Worm (Caenorhabditis elegans) whole organism, early embryonic: ENCODE measurements around the gene F11G11.5.

Source experiments
- B0310.2 ChIP-seq: sonication (generic microtip); optimal IDR thresholded peaks from 2 replicates; lab custom pipeline; 2016; ENCODE audit warnings: mild to moderate bottlenecking, missing genetic modification characterization, missing compliant biosample characterization
- F13C5.2 ChIP-seq: sonication (generic microtip); optimal IDR thresholded peaks from 2 replicates; lab custom pipeline; 2017; ENCODE audit warnings: mild to moderate bottlenecking, missing genetic modification characterization, inconsistent platforms, missing compliant biosample characterization
- ama-1 ChIP-seq: fragments of 150-350 bp; optimal IDR thresholded peaks from 2 replicates; lab custom pipeline; 2014
- ceh-36 ChIP-seq: sonication (generic microtip); optimal IDR thresholded peaks from 2 replicates; lab custom pipeline; 2016; ENCODE audit warnings: missing genetic modification characterization, inconsistent platforms, missing compliant biosample characterization
- flt-1 ChIP-seq: fragments of 200-800 bp; sonication (Bioruptor generic); IDR thresholded peaks from 2 replicates; pipeline ENCODE4 v1.3.6; 2022; ENCODE audit warnings: missing genetic modification characterization, missing compliant biosample characterization
- hmg-4 ChIP-seq: fragments of 200-800 bp; sonication (Bioruptor generic); optimal IDR thresholded peaks from 2 replicates; lab custom pipeline; 2018; ENCODE audit warnings: mild to moderate bottlenecking, missing genetic modification characterization, missing compliant biosample characterization
- pes-1 ChIP-seq: fragments of 200-800 bp; sonication (Bioruptor generic); IDR thresholded peaks from 2 replicates; pipeline ENCODE4 v1.3.6; 2022; ENCODE audit warnings: missing genetic modification reagents, missing genetic modification characterization, missing compliant biosample characterization
- scrt-1 ChIP-seq: fragments of 200-800 bp; sonication (Bioruptor generic); IDR thresholded peaks from 2 replicates; pipeline ENCODE4 v1.3.6; 2022; ENCODE audit warnings: missing genetic modification characterization, missing compliant biosample characterization
- sea-1 ChIP-seq: fragments of 200-800 bp; sonication (Bioruptor generic); conservative IDR thresholded peaks from 2 replicates; pipeline ENCODE4 v1.3.6; 2022; ENCODE audit warnings: missing genetic modification characterization, missing compliant biosample characterization
- tbx-11 ChIP-seq: fragments of 200-800 bp; sonication (Bioruptor generic); IDR thresholded peaks from 2 replicates; pipeline ENCODE4 v1.3.6; 2022; ENCODE audit warnings: missing genetic modification characterization, missing compliant biosample characterization
- tbx-37 ChIP-seq: fragments of 200-800 bp; sonication (Bioruptor generic); conservative IDR thresholded peaks from 2 replicates; pipeline ENCODE4 v1.3.6; 2022; ENCODE audit warnings: missing genetic modification reagents, missing genetic modification characterization, missing compliant biosample characterization

DNA sequence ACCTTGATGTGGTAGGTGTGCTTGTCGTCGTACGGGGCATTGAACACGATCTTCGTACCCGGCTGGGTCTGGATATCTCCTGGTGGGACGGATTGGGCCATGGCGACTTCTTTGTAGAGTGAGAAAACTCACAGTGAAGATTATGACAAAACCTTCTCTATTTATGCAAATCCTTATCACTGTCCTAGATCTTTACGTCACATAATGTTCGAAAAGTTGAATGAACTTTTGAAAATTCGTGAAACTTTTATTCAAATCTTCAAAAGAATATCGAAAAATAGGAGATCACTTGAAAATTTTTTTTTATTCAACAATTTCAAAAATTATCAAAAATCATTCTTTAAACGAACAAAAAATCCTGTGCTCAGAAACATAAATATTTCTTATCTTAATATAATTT, 34.9 kb downstream of the F11G11.5 start, which contains the start of gene msp-33:
- no peak for TF ChIP-seq ama-1 (lab: Kevin White, UChicago)
- TF ChIP-seq pes-1 (GFP tag; lab: Robert Waterston, UW) = no peak
- no peak for TF ChIP-seq ceh-36
- no peak for TF ChIP-seq B0310.2 (tag; lab: Kevin White, UChicago)
- no peak for TF ChIP-seq sea-1 (GFP tag; lab: Robert Waterston, UW)
- TF ChIP-seq flt-1 (GFP tag; lab: Robert Waterston, UW) = no peak
- no peak for TF ChIP-seq tbx-11
- TF ChIP-seq F13C5.2 = no peak
- no peak for TF ChIP-seq scrt-1 (GFP tag; lab: Robert Waterston, UW)
- TF ChIP-seq hmg-4 (GFP tag; lab: Kevin White, UChicago) = no peak
- no peak for TF ChIP-seq tbx-37
